Worm (Caenorhabditis elegans): Measurements from ENCODE around the gene spi-1.

The spi-1 gene

DNA sequence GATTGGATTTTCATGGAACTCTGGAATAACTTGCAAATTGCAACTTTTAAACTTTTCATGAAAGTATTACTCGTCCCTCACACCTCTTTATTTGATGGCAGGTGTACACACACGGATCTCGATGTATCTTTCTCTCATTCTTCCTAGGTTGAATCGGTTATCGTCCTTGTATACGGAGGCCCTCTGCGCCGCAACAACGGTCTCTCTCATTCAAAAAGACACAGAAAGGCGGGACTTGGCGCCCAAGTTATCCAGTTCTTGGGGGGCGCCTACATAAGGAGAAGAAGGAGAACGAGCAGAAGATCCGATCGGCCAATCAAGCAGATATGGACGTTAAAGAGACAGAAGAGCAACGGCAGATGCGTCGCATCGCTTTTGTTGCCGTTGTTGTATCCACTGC, 47.8 kb downstream of the spi-1 start, which contains the start of gene rol-8:
Gene rol-8 (plus strand): TSS at position 301 of the 400 bp plus-strand sequence.
- no peak for TF ChIP-seq ama-1 (optimal IDR thresholded peaks at IDR 0.05)
- no peak for TF ChIP-seq fkh-10 (GFP tag; optimal IDR thresholded peaks at IDR 0.05)
- no peak for TF ChIP-seq unc-30 (tag; optimal IDR thresholded peaks at IDR 0.05)
- TF ChIP-seq unc-86 (tag; optimal IDR thresholded peaks at IDR 0.05), result no peak
- TF ChIP-seq blmp-1 (tag; optimal IDR thresholded peaks at IDR 0.05), result peak; percentile 9
- TF ChIP-seq Y116A8C.19 (tag; optimal IDR thresholded peaks at IDR 0.05; ENCODE audit: borderline replicate concordance), result no peak
- no peak for TF ChIP-seq nhr-71 (tag; optimal IDR thresholded peaks at IDR 0.05)

DNA sequence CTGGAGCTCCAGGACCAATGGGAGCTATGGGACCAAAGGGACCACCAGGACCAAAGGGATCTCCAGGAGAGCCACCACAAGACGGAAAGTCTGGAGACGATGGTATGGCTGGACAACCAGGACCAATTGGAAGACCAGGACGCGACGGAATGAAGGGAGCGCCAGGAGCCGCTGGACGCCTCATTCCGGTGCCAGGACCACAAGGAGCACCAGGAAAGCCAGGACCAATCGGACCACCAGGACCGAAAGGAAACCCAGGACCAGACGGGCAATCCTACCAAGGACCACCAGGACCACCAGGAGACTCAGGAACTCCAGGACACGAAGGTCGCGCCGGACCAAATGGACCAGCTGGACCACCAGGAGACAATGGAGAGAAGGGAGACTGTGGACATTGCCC, 48.7 kb downstream of the spi-1 start:
- TF ChIP-seq sox-4 (tag; optimal IDR thresholded peaks at IDR 0.05) (no peak), ztf-4 (tag; optimal IDR thresholded peaks at IDR 0.05) (no peak), lsy-2 (tag; optimal IDR thresholded peaks at IDR 0.05) (no peak), tlp-1 (tag; optimal IDR thresholded peaks at IDR 0.05) (no peak), C04F5.9 (tag; optimal IDR thresholded peaks at IDR 0.05) (no peak), xbp-1 (tag; optimal IDR thresholded peaks at IDR 0.05) (no peak), unc-62 (GFP tag; optimal IDR thresholded peaks at IDR 0.05) (no peak), ceh-8 (GFP tag; optimal IDR thresholded peaks at IDR 0.05) (no peak), skn-1 (tag; optimal IDR thresholded peaks at IDR 0.05) (no peak), vab-15 (tag; optimal IDR thresholded peaks at IDR 0.05) (no peak), hlh-17 (GFP tag; optimal IDR thresholded peaks at IDR 0.05; ENCODE audit: borderline replicate concordance) (no peak), blmp-1 (tag; optimal IDR thresholded peaks at IDR 0.05) (no peak), lin-14 (GFP tag; optimal IDR thresholded peaks at IDR 0.05) (no peak), lin-39 (tag; optimal IDR thresholded peaks at IDR 0.05) (no peak)

DNA sequence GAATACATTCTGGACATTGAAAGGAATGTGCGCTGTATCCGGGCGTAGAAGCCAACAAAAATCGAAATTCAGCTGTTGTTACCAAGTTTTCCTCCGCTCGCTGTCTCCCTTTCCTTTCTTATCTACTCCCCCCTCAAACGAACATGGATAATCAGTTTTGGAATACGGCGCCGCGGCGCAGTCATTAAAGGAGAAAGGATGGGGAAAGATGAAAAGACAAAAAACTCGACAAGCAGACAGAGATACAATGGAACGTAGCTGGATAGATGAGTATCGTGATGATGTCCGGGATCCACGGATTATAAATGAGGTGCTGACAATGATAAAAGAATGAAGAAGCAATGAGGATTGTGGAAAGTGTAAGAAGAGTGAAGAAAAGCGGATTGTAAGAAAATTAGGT, 49.3 kb downstream of the spi-1 start:
- no peak for TF ChIP-seq nhr-77 (tag; optimal IDR thresholded peaks at IDR 0.05)
- no peak for TF ChIP-seq lin-35 (GFP tag; optimal IDR thresholded peaks at IDR 0.05)
- TF ChIP-seq blmp-1 (tag; optimal IDR thresholded peaks at IDR 0.05), result peak; percentile 97
- no peak for TF ChIP-seq lin-13 (GFP tag; optimal IDR thresholded peaks at IDR 0.05)
- TF ChIP-seq sptf-1 (tag; optimal IDR thresholded peaks at IDR 0.05), result no peak
- TF ChIP-seq jun-1 (tag; optimal IDR thresholded peaks at IDR 0.05), result no peak
- TF ChIP-seq ama-1 (optimal IDR thresholded peaks at IDR 0.05), result peak; percentile 85
- TF ChIP-seq aha-1 (tag; optimal IDR thresholded peaks at IDR 0.05), result no peak
- TF ChIP-seq sox-4 (tag; optimal IDR thresholded peaks at IDR 0.05), result no peak
- TF ChIP-seq fkh-10 (GFP tag; optimal IDR thresholded peaks at IDR 0.05), result no peak
- no peak for TF ChIP-seq unc-130 (tag; optimal IDR thresholded peaks at IDR 0.05)
- peak; percentile 17 for TF ChIP-seq ztf-4 (tag; optimal IDR thresholded peaks at IDR 0.05)
- no peak for TF ChIP-seq vab-15 (tag; optimal IDR thresholded peaks at IDR 0.05)
- no peak for TF ChIP-seq pax-3 (tag; optimal IDR thresholded peaks at IDR 0.05)
- no peak for TF ChIP-seq elt-3 (tag; optimal IDR thresholded peaks at IDR 0.05)
- no peak for TF ChIP-seq fkh-4 (tag; optimal IDR thresholded peaks at IDR 0.05; ENCODE audit: borderline replicate concordance)
- TF ChIP-seq tbx-2 (tag; optimal IDR thresholded peaks at IDR 0.05), result no peak
- no peak for TF ChIP-seq nhr-90 (tag; optimal IDR thresholded peaks at IDR 0.05; ENCODE audit: poor library complexity)
- no peak for TF ChIP-seq lin-15B (tag; optimal IDR thresholded peaks at IDR 0.05)
- TF ChIP-seq unc-62 (GFP tag; optimal IDR thresholded peaks at IDR 0.05), result no peak

DNA sequence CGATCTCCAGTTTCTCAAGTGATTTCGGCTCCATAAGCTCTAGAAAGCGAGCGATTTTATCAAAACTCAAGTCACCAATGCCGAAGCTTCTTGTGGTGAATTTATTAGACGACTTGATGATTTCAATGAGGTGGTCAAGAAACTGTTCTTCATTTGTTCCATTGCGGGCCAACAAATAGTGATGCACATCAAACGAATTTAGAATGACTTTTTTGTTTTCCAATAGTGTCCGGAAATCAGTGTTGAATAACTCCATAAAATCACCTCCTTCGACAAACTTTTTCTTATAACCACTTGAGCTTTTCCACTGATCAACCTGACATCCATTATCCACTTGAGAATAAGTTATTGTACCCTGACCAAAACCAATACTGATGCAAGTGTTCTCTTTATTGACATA, 51.2 kb downstream of the spi-1 start:
- TF ChIP-seq ceh-8 (GFP tag; optimal IDR thresholded peaks at IDR 0.05) (no peak), swsn-7 (tag; optimal IDR thresholded peaks at IDR 0.05) (no peak), jun-1 (tag; optimal IDR thresholded peaks at IDR 0.05) (no peak), fkh-4 (tag; optimal IDR thresholded peaks at IDR 0.05; ENCODE audit: borderline replicate concordance) (no peak), nhr-20 (tag; optimal IDR thresholded peaks at IDR 0.05) (no peak), ceh-88 (GFP tag; IDR thresholded peaks at IDR 0.05) (no peak), elt-2 (tag; optimal IDR thresholded peaks at IDR 0.05) (no peak), zip-4 (GFP tag; optimal IDR thresholded peaks at IDR 0.05) (no peak), irx-1 (tag; optimal IDR thresholded peaks at IDR 0.05) (no peak), snpc-4 (tag; optimal IDR thresholded peaks at IDR 0.05) (no peak), ceh-90 (tag; optimal IDR thresholded peaks at IDR 0.05) (no peak), mep-1 (tag; optimal IDR thresholded peaks at IDR 0.05) (no peak), unc-86 (tag; optimal IDR thresholded peaks at IDR 0.05) (no peak), dsc-1 (tag; optimal IDR thresholded peaks at IDR 0.05) (no peak), fos-1 (tag; optimal IDR thresholded peaks at IDR 0.05) (no peak), pag-3 (tag; optimal IDR thresholded peaks at IDR 0.05; ENCODE audit: borderline replicate concordance, insufficient read depth) (no peak), F16B12.6 (tag; optimal IDR thresholded peaks at IDR 0.05) (no peak)

Measured in whole organism, L1 larva.